Worm (Caenorhabditis elegans): ENCODE results near the gene miga-1.

DNA sequence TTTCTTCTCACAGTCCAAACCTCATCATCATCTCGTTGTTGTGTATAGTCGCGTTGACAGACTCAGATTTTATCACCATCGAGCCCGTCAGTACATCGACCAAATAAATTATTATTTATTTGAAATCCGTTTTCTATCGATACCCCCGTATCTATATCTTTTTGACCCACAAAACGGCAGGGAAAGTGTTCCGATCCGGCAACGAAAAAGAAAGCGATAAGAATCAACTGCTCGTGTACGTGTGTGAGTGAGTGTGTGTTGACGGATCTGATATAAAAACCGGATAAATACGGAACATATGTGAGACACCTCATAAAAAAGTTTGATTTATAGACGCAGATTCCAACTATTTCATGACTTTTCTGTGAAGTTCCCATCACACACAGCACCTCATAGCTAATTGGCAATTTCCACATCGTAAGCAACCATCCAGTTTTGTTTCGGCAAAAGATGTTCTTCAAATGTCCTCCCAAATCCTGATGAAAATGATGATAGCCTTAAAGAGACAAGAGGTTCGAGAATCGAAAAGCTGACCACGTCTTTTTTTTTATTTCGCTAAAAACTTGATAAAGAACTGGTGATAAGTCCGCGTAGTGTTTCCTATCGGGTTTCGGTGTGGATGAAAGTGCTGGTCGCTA is 46.3 kb downstream of the miga-1 start:
- TF ChIP-seq nhr-28 (tag; optimal IDR thresholded peaks at IDR 0.05): no peak
- no peak for TF ChIP-seq sem-2 (GFP tag; optimal IDR thresholded peaks at IDR 0.05)
- no peak for TF ChIP-seq lsy-2 (tag; optimal IDR thresholded peaks at IDR 0.05)
- no peak for TF ChIP-seq lin-13 (tag; optimal IDR thresholded peaks at IDR 0.05)
- no peak for TF ChIP-seq snpc-4 (tag; optimal IDR thresholded peaks at IDR 0.05)
- no peak for TF ChIP-seq mep-1 (tag; optimal IDR thresholded peaks at IDR 0.05)
- TF ChIP-seq nhr-237 (tag; optimal IDR thresholded peaks at IDR 0.05): no peak
- no peak for TF ChIP-seq elt-3 (tag; optimal IDR thresholded peaks at IDR 0.05)

Measured in whole organism, mixed stage, embryonic.